Fruit fly (Drosophila melanogaster) whole organism, embryonic: ENCODE data around the gene CG13369.

Experiments used
- Abd-B ChIP-seq: fragments of 200-800 bp; sonication (Bioruptor generic); optimal IDR thresholded peaks from 2 replicates; lab custom pipeline; 2018; ENCODE audit warnings: missing biosample characterization, mild to moderate bottlenecking, missing genetic modification characterization, moderate library complexity
- Atf6 ChIP-seq: fragments of 200-800 bp; sonication (Bioruptor generic); IDR thresholded peaks from 2 replicates; pipeline ENCODE4 v1.3.6; 2022; ENCODE audit warnings: missing biosample characterization, missing genetic modification characterization
- Bdp1 ChIP-seq: fragments of 200-800 bp; sonication (Bioruptor generic); optimal IDR thresholded peaks from 3 replicates; lab custom pipeline; 2016; ENCODE audit warnings: missing biosample characterization, missing genetic modification characterization
- BtbVII ChIP-seq: fragments of 200-800 bp; sonication (Bioruptor generic); optimal IDR thresholded peaks from 3 replicates; lab custom pipeline; 2017; ENCODE audit warnings: missing biosample characterization, mild to moderate bottlenecking, missing genetic modification characterization
- CG11456 ChIP-seq: fragments of 200-800 bp; sonication (Bioruptor generic); IDR thresholded peaks from 3 replicates; pipeline ENCODE4 v1.3.6; 2022; ENCODE audit warnings: missing biosample characterization, missing genetic modification characterization
- CG11695 ChIP-seq: fragments of 200-800 bp; sonication (Bioruptor generic); IDR thresholded peaks from 3 replicates; pipeline ENCODE4 v1.3.6; 2022; ENCODE audit warnings: missing biosample characterization, missing genetic modification characterization
- CG12104 ChIP-seq: fragments of 200-800 bp; sonication (Bioruptor generic); optimal IDR thresholded peaks from 3 replicates; lab custom pipeline; 2016; ENCODE audit warnings: missing biosample characterization, missing genetic modification characterization
- CG14965 ChIP-seq: fragments of 200-800 bp; sonication (Bioruptor generic); optimal IDR thresholded peaks from 2 replicates; lab custom pipeline; 2016; ENCODE audit warnings: missing biosample characterization, missing genetic modification characterization, borderline replicate concordance
- CG17186 ChIP-seq: fragments of 200-800 bp; sonication (Bioruptor generic); optimal IDR thresholded peaks from 3 replicates; lab custom pipeline; 2017; ENCODE audit warnings: missing biosample characterization, missing genetic modification reagents, missing genetic modification characterization
- CG18476 ChIP-seq: fragments of 200-800 bp; sonication (Bioruptor generic); optimal IDR thresholded peaks from 2 replicates; lab custom pipeline; 2016; ENCODE audit warnings: missing biosample characterization, mild to moderate bottlenecking, missing genetic modification characterization
- CG2120 ChIP-seq: fragments of 200-800 bp; sonication (Bioruptor generic); optimal IDR thresholded peaks from 3 replicates; lab custom pipeline; 2016; ENCODE audit warnings: missing biosample characterization, missing genetic modification characterization
- CG2889 ChIP-seq: fragments of 200-800 bp; sonication (Bioruptor generic); IDR thresholded peaks from 3 replicates; pipeline ENCODE4 v1.3.6; 2022; ENCODE audit warnings: missing biosample characterization, missing genetic modification characterization
- CG34376 ChIP-seq: fragments of 200-800 bp; sonication (Bioruptor generic); optimal IDR thresholded peaks from 2 replicates; lab custom pipeline; 2018; ENCODE audit warnings: missing biosample characterization, mild to moderate bottlenecking, missing genetic modification characterization
- CG3995 ChIP-seq: fragments of 200-800 bp; sonication (Bioruptor generic); optimal IDR thresholded peaks from 3 replicates; lab custom pipeline; 2016; ENCODE audit warnings: missing biosample characterization, missing genetic modification characterization
- CG4707 ChIP-seq: fragments of 200-800 bp; sonication (Bioruptor generic); optimal IDR thresholded peaks from 2 replicates; lab custom pipeline; 2018; ENCODE audit warnings: missing biosample characterization, mild to moderate bottlenecking, missing genetic modification characterization, moderate library complexity
- CG6175 ChIP-seq: fragments of 200-800 bp; sonication (Bioruptor generic); IDR thresholded peaks from 3 replicates; pipeline ENCODE4 v1.3.6; 2022; ENCODE audit warnings: missing biosample characterization, missing genetic modification characterization
- CG7271 ChIP-seq: fragments of 200-800 bp; sonication (Bioruptor generic); optimal IDR thresholded peaks from 2 replicates; lab custom pipeline; 2018; ENCODE audit warnings: missing biosample characterization, mild to moderate bottlenecking, missing genetic modification characterization, moderate library complexity
- CG9437 ChIP-seq: fragments of 200-800 bp; sonication (Bioruptor generic); optimal IDR thresholded peaks from 2 replicates; lab custom pipeline; 2018; ENCODE audit warnings: missing biosample characterization, mild to moderate bottlenecking, missing genetic modification characterization
- CoRest ChIP-seq: fragments of 200-800 bp; sonication (Bioruptor generic); optimal IDR thresholded peaks from 3 replicates; lab custom pipeline; 2018; ENCODE audit warnings: missing biosample characterization, mild to moderate bottlenecking, missing genetic modification characterization, moderate library complexity
- Hand ChIP-seq: fragments of 200-800 bp; sonication (Bioruptor generic); optimal IDR thresholded peaks from 2 replicates; lab custom pipeline; 2017; ENCODE audit warnings: mild to moderate bottlenecking, missing biosample characterization, missing genetic modification reagents, missing genetic modification characterization
- Hsf ChIP-seq: fragments of 200-800 bp; sonication (Bioruptor generic); optimal IDR thresholded peaks from 3 replicates; lab custom pipeline; 2016; ENCODE audit warnings: missing biosample characterization, missing genetic modification characterization
- Lim3 ChIP-seq: fragments of 200-800 bp; sonication (Bioruptor generic); IDR thresholded peaks from 2 replicates; pipeline ENCODE4 v1.3.6; 2022; ENCODE audit warnings: missing biosample characterization, missing genetic modification characterization
- Mad ChIP-seq: fragments of 200-800 bp; sonication (Bioruptor generic); optimal IDR thresholded peaks from 2 replicates; lab custom pipeline; 2016; ENCODE audit warnings: missing biosample characterization, missing genetic modification characterization
- Poxn ChIP-seq: fragments of 200-800 bp; sonication (Bioruptor generic); IDR thresholded peaks from 2 replicates; pipeline ENCODE4 v1.3.6; 2022; ENCODE audit warnings: missing biosample characterization, missing genetic modification characterization
- Sry-β ChIP-seq: fragments of 200-800 bp; sonication (Bioruptor generic); optimal IDR thresholded peaks from 2 replicates; lab custom pipeline; 2018; ENCODE audit warnings: missing biosample characterization, mild to moderate bottlenecking, missing genetic modification characterization, moderate library complexity
- Stat92E ChIP-seq, 3 experiments: fragments of >200 bp in 2 of 3; fragments of 200-800 bp in 1 of 3; sonication (Bioruptor generic) in 1 of 3; optimal IDR thresholded peaks; 2 replicates each; lab custom pipeline; 2017 to 2019; ENCODE audit warnings: missing biosample characterization in 3 of 3, missing genetic modification characterization in 3 of 3, mild to moderate bottlenecking in 1 of 3, moderate library complexity in 1 of 3
- Trl ChIP-seq, 3 experiments: fragments of >200 bp in 2 of 3; fragments of 200-800 bp in 1 of 3; sonication (Bioruptor generic) in 1 of 3; optimal IDR thresholded peaks; 2 replicates in 1 of 3; 3 replicates in 2 of 3; lab custom pipeline; 2016 to 2017; ENCODE audit warnings: missing biosample characterization in 1 of 3, missing genetic modification characterization in 1 of 3
- ase ChIP-seq: fragments of 200-800 bp; sonication (Bioruptor generic); IDR thresholded peaks from 3 replicates; pipeline ENCODE4 v1.3.6; 2022; ENCODE audit warnings: missing biosample characterization, missing genetic modification characterization
- bcd ChIP-seq: fragments of 200-800 bp; sonication (Bioruptor generic); optimal IDR thresholded peaks from 2 replicates; lab custom pipeline; 2017; ENCODE audit warnings: missing biosample characterization, mild to moderate bottlenecking, missing genetic modification characterization
- bowl ChIP-seq: fragments of 200-800 bp; sonication (Bioruptor generic); IDR thresholded peaks from 2 replicates; pipeline ENCODE4 v1.3.6; 2022; ENCODE audit warnings: missing biosample characterization, missing genetic modification characterization
- btn ChIP-seq: fragments of 200-800 bp; sonication (Bioruptor generic); optimal IDR thresholded peaks from 2 replicates; lab custom pipeline; 2016; ENCODE audit warnings: missing biosample characterization, missing genetic modification characterization
- chif ChIP-seq, 2 experiments: fragments of 200-800 bp; sonication (Bioruptor generic); optimal IDR thresholded peaks; 3 replicates each; lab custom pipeline; 2016; ENCODE audit warnings: missing biosample characterization in 2 of 2, missing genetic modification characterization in 2 of 2
- chm ChIP-seq: fragments of 200-800 bp; sonication (Bioruptor generic); IDR thresholded peaks from 2 replicates; pipeline ENCODE4 v1.3.6; 2022; ENCODE audit warnings: missing biosample characterization, missing genetic modification characterization
- da ChIP-seq: fragments of 200-800 bp; sonication (Bioruptor generic); optimal IDR thresholded peaks from 2 replicates; lab custom pipeline; 2016; ENCODE audit warnings: missing biosample characterization, missing genetic modification characterization
- dati ChIP-seq: fragments of 200-800 bp; sonication (Bioruptor generic); IDR thresholded peaks from 2 replicates; pipeline ENCODE4 v1.3.6; 2022; ENCODE audit warnings: missing biosample characterization, missing genetic modification characterization
- eyg ChIP-seq: fragments of 200-800 bp; sonication (Bioruptor generic); optimal IDR thresholded peaks from 3 replicates; lab custom pipeline; 2016; ENCODE audit warnings: missing biosample characterization, missing genetic modification characterization
- fd3F ChIP-seq: fragments of 200-800 bp; sonication (Bioruptor generic); optimal IDR thresholded peaks from 2 replicates; lab custom pipeline; 2018; ENCODE audit warnings: missing biosample characterization, mild to moderate bottlenecking, missing genetic modification characterization, moderate library complexity
- gsb-n ChIP-seq: fragments of 200-800 bp; sonication (Bioruptor generic); optimal IDR thresholded peaks from 3 replicates; lab custom pipeline; 2018; ENCODE audit warnings: missing biosample characterization, mild to moderate bottlenecking, missing genetic modification characterization
- knrl ChIP-seq: fragments of 200-800 bp; sonication (Bioruptor generic); IDR thresholded peaks from 3 replicates; pipeline ENCODE4 v1.3.6; 2022; ENCODE audit warnings: missing biosample characterization, missing genetic modification characterization; ENCODE audit not compliant: partially characterized antibody
- nmo ChIP-seq: fragments of 200-800 bp; sonication (Bioruptor generic); optimal IDR thresholded peaks from 2 replicates; lab custom pipeline; 2018; ENCODE audit warnings: missing biosample characterization, mild to moderate bottlenecking, missing genetic modification characterization, moderate library complexity
- onecut ChIP-seq: fragments of 200-800 bp; sonication (Bioruptor generic); IDR thresholded peaks from 2 replicates; pipeline ENCODE4 v1.3.6; 2022; ENCODE audit warnings: missing biosample characterization, missing genetic modification characterization
- phol ChIP-seq: fragments of 200-800 bp; sonication (Bioruptor generic); optimal IDR thresholded peaks from 3 replicates; lab custom pipeline; 2018; ENCODE audit warnings: missing biosample characterization, mild to moderate bottlenecking, missing genetic modification characterization, moderate library complexity
- so ChIP-seq: fragments of 200-800 bp; sonication (Bioruptor generic); IDR thresholded peaks from 3 replicates; pipeline ENCODE4 v1.3.6; 2022; ENCODE audit warnings: missing biosample characterization, missing genetic modification characterization
- stwl ChIP-seq: fragments of 200-800 bp; sonication (Bioruptor generic); optimal IDR thresholded peaks from 3 replicates; lab custom pipeline; 2018; ENCODE audit warnings: missing biosample characterization, mild to moderate bottlenecking, missing genetic modification characterization, moderate library complexity
- tll ChIP-seq, 2 experiments: fragments of 200-800 bp in 1 of 2; fragments of >200 bp in 1 of 2; sonication (Bioruptor generic) in 1 of 2; optimal IDR thresholded peaks; 2 replicates each; lab custom pipeline; 2017 to 2019; ENCODE audit warnings: missing biosample characterization in 2 of 2, missing genetic modification characterization in 2 of 2, mild to moderate bottlenecking in 1 of 2, moderate library complexity in 1 of 2
- trem ChIP-seq: fragments of 200-800 bp; optimal IDR thresholded peaks from 3 replicates; lab custom pipeline; 2019; ENCODE audit warnings: missing biosample characterization, mild to moderate bottlenecking, missing genetic modification characterization, moderate library complexity
- ttk ChIP-seq: fragments of 200-800 bp; sonication (Bioruptor generic); IDR thresholded peaks from 2 replicates; pipeline ENCODE4 v2.1.2; 2022; ENCODE audit warnings: missing biosample characterization, missing genetic modification characterization
- unc-4 ChIP-seq: fragments of 200-800 bp; sonication (Bioruptor generic); IDR thresholded peaks from 2 replicates; pipeline ENCODE4 v1.3.6; 2022; ENCODE audit warnings: missing biosample characterization, missing genetic modification characterization; ENCODE audit not compliant: partially characterized antibody
- wek ChIP-seq: fragments of 200-800 bp; sonication (Bioruptor generic); optimal IDR thresholded peaks from 3 replicates; lab custom pipeline; 2018; ENCODE audit warnings: missing biosample characterization, mild to moderate bottlenecking, missing genetic modification characterization, moderate library complexity
- z ChIP-seq: fragments of 200-800 bp; sonication (Bioruptor generic); IDR thresholded peaks from 3 replicates; pipeline ENCODE4 v1.3.6; 2022; ENCODE audit warnings: missing biosample characterization, missing genetic modification characterization

Gene CG13369

dm6 chrX:621132-621555 lies 2.1 kb upstream of the CG13369 start, which contains the start of the genes CG13365 and Vsp37A (continued):
- TF ChIP-seq Hand: no peak
- peak; percentile 97 for TF ChIP-seq Sry-β (GFP tag; lab: Kevin White, UChicago)
- peak; percentile 21 to 31 for TF ChIP-seq chif (GFP tag; optimal IDR thresholded peaks at IDR 0.05; lab: Kevin White, UChicago)
- TF ChIP-seq tll (GFP tag; optimal IDR thresholded peaks at IDR 0.05; lab: Kevin White, UChicago): peak in 1 of 2 experiments; percentile 80
- TF ChIP-seq CG7271: no peak
- peak; percentile 38 for TF ChIP-seq da (GFP tag; lab: Kevin White, UChicago)
- no peak for TF ChIP-seq fd3F (GFP tag; lab: Kevin White, UChicago)
- no peak for TF ChIP-seq Poxn (GFP tag; lab: Robert Waterston, UW)
- TF ChIP-seq CG18476: no peak
- peak; percentile 74 for TF ChIP-seq CG3995 (GFP tag; lab: Kevin White, UChicago)
- TF ChIP-seq ttk: no peak
- no peak for TF ChIP-seq so (GFP tag; lab: Robert Waterston, UW)
- no peak for TF ChIP-seq CG12104 (GFP tag; lab: Kevin White, UChicago)
- no peak for TF ChIP-seq onecut
- no peak for TF ChIP-seq CG6175
- peak; percentile 75 for TF ChIP-seq CoRest
- peak; percentile 6 for TF ChIP-seq Mad (GFP tag; lab: Kevin White, UChicago)
- peak; percentile 16; the same call in 1 of the 3 replicates for TF ChIP-seq ase (GFP tag; lab: Robert Waterston, UW)
- TF ChIP-seq z (GFP tag; lab: Robert Waterston, UW): no peak
- peak; percentile 58 for TF ChIP-seq CG34376
- peak; percentile 39 for TF ChIP-seq bcd (GFP tag; lab: Kevin White, UChicago)
- peak; percentile 38 for TF ChIP-seq Abd-B (GFP tag; lab: Kevin White, UChicago)
- TF ChIP-seq CG11456 (GFP tag; lab: Robert Waterston, UW): 0 out of 3 replicates have a peak, but pooled peaks have one; percentile 46
- TF ChIP-seq btn (GFP tag; lab: Kevin White, UChicago): peak; percentile 23
- TF ChIP-seq stwl (tag; lab: Kevin White, UChicago): peak; percentile 25
- peak; percentile 40 for TF ChIP-seq Bdp1 (GFP tag; lab: Kevin White, UChicago)
- TF ChIP-seq phol (tag; lab: Kevin White, UChicago): peak; percentile 50
- no peak for TF ChIP-seq CG2889
- TF ChIP-seq chm (GFP tag; lab: Robert Waterston, UW): peak; percentile 25; the same call in 1 of the 2 replicates
- no peak for TF ChIP-seq CG4707
- TF ChIP-seq knrl: peak; percentile 20; the same call in 1 of the 3 replicates
- peak; percentile 5 for TF ChIP-seq CG9437
- 0 out of 2 replicates have a peak, but pooled peaks have one; percentile 23 for TF ChIP-seq unc-4 (GFP tag; lab: Robert Waterston, UW)
- TF ChIP-seq CG14965: no peak
- no peak for TF ChIP-seq Lim3
- TF ChIP-seq dati (GFP tag; lab: Robert Waterston, UW): no peak
- peak; percentile 62 for TF ChIP-seq CG2120 (GFP tag; lab: Kevin White, UChicago)
- TF ChIP-seq Trl (optimal IDR thresholded peaks at IDR 0.05; lab: Kevin White, UChicago): no peak
- TF ChIP-seq Trl (GFP tag; optimal IDR thresholded peaks at IDR 0.05; lab: Kevin White, UChicago): peak; percentile 59
- 0 out of 2 replicates have a peak, but pooled peaks have one; percentile 19 for TF ChIP-seq Atf6 (GFP tag; lab: Robert Waterston, UW)
- TF ChIP-seq trem (tag; lab: Kevin White, UChicago): peak; percentile 61
- TF ChIP-seq CG11695 (GFP tag; lab: Robert Waterston, UW): 0 out of 3 replicates have a peak, but pooled peaks have one; percentile 41
- no peak for TF ChIP-seq eyg
- TF ChIP-seq CG17186: peak; percentile 57
- peak; percentile 18 for TF ChIP-seq gsb-n (tag; lab: Kevin White, UChicago)
- TF ChIP-seq Hsf (GFP tag; lab: Kevin White, UChicago): peak; percentile 51
- no peak for TF ChIP-seq BtbVII
- TF ChIP-seq bowl: no peak
- TF ChIP-seq wek (GFP tag; lab: Kevin White, UChicago): peak; percentile 25
- TF ChIP-seq nmo (GFP tag; lab: Kevin White, UChicago): peak; percentile 60
- no peak for TF ChIP-seq Stat92E (GFP tag; optimal IDR thresholded peaks at IDR 0.05; lab: Kevin White, UChicago)
